Worm (Caenorhabditis elegans) whole organism, L4 larva: ENCODE measurements around the gene C51E3.10.

Source experiments
- daf-16 ChIP-seq, 3 experiments: sonication (generic microtip); optimal IDR thresholded peaks; 2 replicates each; lab custom pipeline; 2016 to 2017; ENCODE audit warnings: missing genetic modification characterization in 3 of 3, missing genetic modification reagents in 3 of 3, mild to moderate bottlenecking in 2 of 3, missing compliant biosample characterization in 2 of 3, missing biosample characterization in 1 of 3, moderate library complexity in 1 of 3
- lir-3 ChIP-seq: sonication (generic microtip); optimal IDR thresholded peaks from 2 replicates; lab custom pipeline; 2016; ENCODE audit warnings: mild to moderate bottlenecking, missing genetic modification characterization, missing compliant biosample characterization
- nhr-237 ChIP-seq: sonication (generic microtip); optimal IDR thresholded peaks from 2 replicates; lab custom pipeline; 2017; ENCODE audit warnings: missing biosample characterization, missing genetic modification characterization
- nhr-28 ChIP-seq: fragments of 150-350 bp; optimal IDR thresholded peaks from 2 replicates; lab custom pipeline; 2014; ENCODE audit warnings: missing biosample characterization, missing genetic modification characterization
- pqm-1 ChIP-seq: sonication (generic microtip); optimal IDR thresholded peaks from 2 replicates; lab custom pipeline; 2017; ENCODE audit warnings: missing biosample characterization, missing genetic modification characterization

Gene C51E3.10

ce11 chrV:10111129-10111528 lies 49.8 kb downstream of the C51E3.10 start:
- no peak for TF ChIP-seq nhr-237 (tag; lab: Kevin White, UChicago)
- peak; percentile 17 for TF ChIP-seq nhr-28 (tag; lab: Kevin White, UChicago)
- no peak for TF ChIP-seq daf-16 (GFP tag; optimal IDR thresholded peaks at IDR 0.05; lab: Kevin White, UChicago)
- TF ChIP-seq daf-16 (tag; optimal IDR thresholded peaks at IDR 0.05; lab: Kevin White, UChicago) = peak; percentile 53
- peak; percentile 44 for TF ChIP-seq pqm-1
- TF ChIP-seq lir-3 = no peak
- TF ChIP-seq, all 104 proteins: peak for 3
